Worm (Caenorhabditis elegans) whole organism, young adult: ENCODE results near the gene srx-85.

ENCODE experiments used
- C06A6.2 ChIP-seq: fragments of 200-800 bp; sonication (Bioruptor generic); conservative IDR thresholded peaks from 2 replicates; pipeline ENCODE4 v1.3.6; 2022; ENCODE audit warnings: missing genetic modification characterization, missing compliant biosample characterization
- ama-1 ChIP-seq, 3 experiments: fragments of 150-350 bp in 1 of 3; sonication (generic microtip) in 2 of 3; optimal IDR thresholded peaks; 2 replicates each; lab custom pipeline; 2014 to 2018; ENCODE audit warnings: missing biosample characterization in 2 of 3, missing genetic modification characterization in 2 of 3, missing genetic modification reagents in 2 of 3
- attf-5 ChIP-seq: fragments of 200-800 bp; sonication (Bioruptor generic); optimal IDR thresholded peaks from 2 replicates; lab custom pipeline; 2018; ENCODE audit warnings: mild to moderate bottlenecking, missing genetic modification characterization, missing compliant biosample characterization
- lin-35 ChIP-seq, 3 experiments: fragments of 150-350 bp in 2 of 3; sonication (generic microtip) in 1 of 3; optimal IDR thresholded peaks; 2 replicates each; lab custom pipeline; 2014 to 2018; ENCODE audit warnings: missing biosample characterization in 3 of 3, missing genetic modification characterization in 3 of 3, missing genetic modification reagents in 3 of 3
- pha-4 ChIP-seq: fragments of 150-350 bp; sonication (generic microtip); optimal IDR thresholded peaks from 2 replicates; lab custom pipeline; 2014; ENCODE audit warnings: missing biosample characterization, missing genetic modification reagents, missing genetic modification characterization
- snpc-1.1 ChIP-seq: sonication (generic microtip); optimal IDR thresholded peaks from 2 replicates; lab custom pipeline; 2017; ENCODE audit warnings: missing genetic modification characterization, mild to moderate bottlenecking, missing compliant biosample characterization, antibody characterized with exemption, moderate library complexity, missing genotype, missing genetic modification reagents; ENCODE audit not compliant: insufficient read depth
- unc-62 ChIP-seq: fragments of 150-350 bp; optimal IDR thresholded peaks from 2 replicates; lab custom pipeline; 2014; ENCODE audit warnings: missing biosample characterization, missing genetic modification reagents, missing genetic modification characterization

ce11 chrV:11533365-11533949 is 19.0 kb upstream of the srx-85 start:
- TF ChIP-seq attf-5 (GFP tag; lab: Kevin White, UChicago) (no peak), pha-4 (no peak), C06A6.2 (GFP tag; lab: Robert Waterston, UW) (no peak), snpc-1.1 (tag; lab: Kevin White, UChicago) (no peak), ama-1 (optimal IDR thresholded peaks at IDR 0.05; lab: Kevin White, UChicago) (no peak), ama-1 (GFP tag; optimal IDR thresholded peaks at IDR 0.05; lab: Kevin White, UChicago) (no peak), unc-62 (GFP tag; lab: Kevin White, UChicago) (no peak), lin-35 (GFP tag; optimal IDR thresholded peaks at IDR 0.05; lab: Kevin White, UChicago) (no peak)
